Worm (Caenorhabditis elegans) whole organism, L1 larva: Measurements from ENCODE around the gene F35C5.12.

Experiments
- C16A3.4 ChIP-seq: fragments of 150-350 bp; optimal IDR thresholded peaks from 2 replicates; lab custom pipeline; 2014; ENCODE audit warnings: missing biosample characterization, missing genetic modification characterization
- C34B4.2 ChIP-seq: sonication (generic microtip); optimal IDR thresholded peaks from 2 replicates; lab custom pipeline; 2017; ENCODE audit warnings: mild to moderate bottlenecking, missing genetic modification characterization, missing compliant biosample characterization
- F16B12.6 ChIP-seq: fragments of 150-350 bp; optimal IDR thresholded peaks from 2 replicates; lab custom pipeline; 2014; ENCODE audit warnings: missing biosample characterization, missing genetic modification characterization
- alr-1 ChIP-seq: fragments of 200-800 bp; sonication (Bioruptor generic); optimal IDR thresholded peaks from 2 replicates; lab custom pipeline; 2018; ENCODE audit warnings: borderline replicate concordance, mild to moderate bottlenecking, missing genetic modification characterization, missing compliant biosample characterization
- aly-2 ChIP-seq: fragments of 150-350 bp; optimal IDR thresholded peaks from 2 replicates; lab custom pipeline; 2014; ENCODE audit warnings: missing biosample characterization, missing genetic modification characterization
- blmp-1 ChIP-seq: fragments of 150-350 bp; optimal IDR thresholded peaks from 2 replicates; lab custom pipeline; 2014; ENCODE audit warnings: missing biosample characterization, missing genetic modification characterization
- dpl-1 ChIP-seq, 3 experiments: fragments of 150-350 bp in 2 of 3; sonication (generic microtip) in 1 of 3; optimal IDR thresholded peaks; 2 replicates each; lab custom pipeline; 2014 to 2017; ENCODE audit warnings: missing biosample characterization in 3 of 3, missing genetic modification characterization in 3 of 3, missing genetic modification reagents in 3 of 3
- dsc-1 ChIP-seq: sonication (generic microtip); optimal IDR thresholded peaks from 2 replicates; lab custom pipeline; 2016; ENCODE audit warnings: mild to moderate bottlenecking, missing genetic modification characterization, missing compliant biosample characterization
- efl-1 ChIP-seq, 4 experiments: fragments of 150-350 bp; optimal IDR thresholded peaks in 3 of 4; peaks in 1 of 4; 1 replicate in 1 of 4; 2 replicates in 3 of 4; lab custom pipeline; 2014; ENCODE audit warnings: missing biosample characterization in 2 of 4, missing genetic modification characterization in 2 of 4, missing genetic modification reagents in 2 of 4
- efl-3 ChIP-seq: fragments of 200-800 bp; sonication (Bioruptor generic); optimal IDR thresholded peaks from 2 replicates; lab custom pipeline; 2018; ENCODE audit warnings: mild to moderate bottlenecking, missing genetic modification characterization, missing compliant biosample characterization
- elt-2 ChIP-seq: sonication (generic microtip); optimal IDR thresholded peaks from 2 replicates; lab custom pipeline; 2016; ENCODE audit warnings: missing genetic modification characterization, mild to moderate bottlenecking, inconsistent platforms, missing compliant biosample characterization, missing genetic modification reagents
- elt-3 ChIP-seq, 6 experiments: fragments of 150-350 bp in 1 of 6; sonication (generic microtip); optimal IDR thresholded peaks; 2 replicates each; lab custom pipeline; 2017 to 2018; ENCODE audit warnings: missing biosample characterization in 6 of 6, missing genetic modification characterization in 6 of 6, inconsistent platforms in 1 of 6
- grh-1 ChIP-seq: fragments of 200-800 bp; sonication (Bioruptor generic); IDR thresholded peaks from 2 replicates; pipeline ENCODE4 v1.3.6; 2022; ENCODE audit warnings: missing genetic modification reagents, missing genetic modification characterization, missing compliant biosample characterization
- lin-14 ChIP-seq: fragments of 200-800 bp; sonication (Bioruptor generic); optimal IDR thresholded peaks from 2 replicates; lab custom pipeline; 2018; ENCODE audit warnings: mild to moderate bottlenecking, missing genetic modification characterization, moderate library complexity, missing compliant biosample characterization
- lin-35 ChIP-seq, 2 experiments: fragments of 150-350 bp; optimal IDR thresholded peaks; 2 replicates each; lab custom pipeline; 2014; ENCODE audit warnings: missing biosample characterization in 2 of 2, missing genetic modification characterization in 2 of 2, missing genetic modification reagents in 2 of 2
- lin-39 ChIP-seq: fragments of 150-350 bp; optimal IDR thresholded peaks from 2 replicates; lab custom pipeline; 2014; ENCODE audit warnings: missing biosample characterization, missing genetic modification reagents, missing genetic modification characterization
- lsy-2 ChIP-seq, 2 experiments: fragments of 150-350 bp; optimal IDR thresholded peaks; 2 replicates each; lab custom pipeline; 2014; ENCODE audit warnings: missing biosample characterization in 2 of 2, missing genetic modification characterization in 2 of 2
- mdl-1 ChIP-seq, 2 experiments: fragments of 150-350 bp; optimal IDR thresholded peaks; 2 replicates each; lab custom pipeline; 2014 to 2017; ENCODE audit warnings: missing biosample characterization in 2 of 2, missing genetic modification characterization in 2 of 2, inconsistent platforms in 1 of 2
- nhr-11 ChIP-seq: fragments of 150-350 bp; optimal IDR thresholded peaks from 2 replicates; lab custom pipeline; 2014; ENCODE audit warnings: missing biosample characterization, missing genetic modification characterization
- nhr-77 ChIP-seq: fragments of 150-350 bp; optimal IDR thresholded peaks from 2 replicates; lab custom pipeline; 2014; ENCODE audit warnings: missing biosample characterization, missing genetic modification characterization
- nhr-85 ChIP-seq: sonication (generic microtip); peaks from one replicate; lab custom pipeline; 2016; ENCODE audit warnings: missing genetic modification characterization, inconsistent platforms, missing compliant biosample characterization
- pqm-1 ChIP-seq: sonication (generic microtip); optimal IDR thresholded peaks from 3 replicates; lab custom pipeline; 2017; ENCODE audit warnings: missing biosample characterization, missing genetic modification characterization
- rnt-1 ChIP-seq: sonication (generic microtip); optimal IDR thresholded peaks from 2 replicates; lab custom pipeline; 2016; ENCODE audit warnings: mild to moderate bottlenecking, missing genetic modification characterization, moderate library complexity, missing compliant biosample characterization
- skn-1 ChIP-seq: fragments of 150-350 bp; optimal IDR thresholded peaks from 2 replicates; lab custom pipeline; 2014; ENCODE audit warnings: missing biosample characterization, missing genetic modification characterization
- snpc-4 ChIP-seq: fragments of 150-350 bp; optimal IDR thresholded peaks from 2 replicates; lab custom pipeline; 2014; ENCODE audit warnings: missing biosample characterization, missing genetic modification characterization
- sox-4 ChIP-seq: sonication (generic microtip); optimal IDR thresholded peaks from 2 replicates; lab custom pipeline; 2016; ENCODE audit warnings: missing genetic modification characterization, missing compliant biosample characterization
- swsn-7 ChIP-seq: sonication (generic microtip); optimal IDR thresholded peaks from 2 replicates; lab custom pipeline; 2016; ENCODE audit warnings: missing genetic modification characterization, missing compliant biosample characterization
- tbx-2 ChIP-seq: sonication (generic microtip); optimal IDR thresholded peaks from 2 replicates; lab custom pipeline; 2016; ENCODE audit warnings: missing genetic modification characterization, missing compliant biosample characterization
- unc-30 ChIP-seq: sonication (generic microtip); optimal IDR thresholded peaks from 2 replicates; lab custom pipeline; 2017; ENCODE audit warnings: missing biosample characterization, missing genetic modification characterization
- unc-62 ChIP-seq: fragments of 150-350 bp; optimal IDR thresholded peaks from 2 replicates; lab custom pipeline; 2014; ENCODE audit warnings: missing biosample characterization, missing genetic modification reagents, missing genetic modification characterization
- xbp-1 ChIP-seq: sonication (generic microtip); optimal IDR thresholded peaks from 2 replicates; lab custom pipeline; 2016; ENCODE audit warnings: missing genetic modification characterization, missing compliant biosample characterization
- zag-1 ChIP-seq: fragments of 150-350 bp; optimal IDR thresholded peaks from 2 replicates; lab custom pipeline; 2014; ENCODE audit warnings: missing biosample characterization, missing genetic modification characterization
- ztf-11 ChIP-seq, 2 experiments: sonication (generic microtip); optimal IDR thresholded peaks; 2 replicates each; lab custom pipeline; 2016 to 2017; ENCODE audit warnings: missing genetic modification characterization in 2 of 2, missing biosample characterization in 1 of 2, missing compliant biosample characterization in 1 of 2
- ztf-4 ChIP-seq: fragments of 150-350 bp; optimal IDR thresholded peaks from 2 replicates; lab custom pipeline; 2014; ENCODE audit warnings: missing biosample characterization, missing genetic modification characterization

F35C5.12 gene

ce11 chrII:12939161-12939560, 24.8 kb upstream of the F35C5.12 start:
- TF ChIP-seq lin-14 (peak; percentile 49), blmp-1 (peak; percentile 55), lin-35 (GFP tag; optimal IDR thresholded peaks at IDR 0.05; lab: Kevin White, UChicago) (peak in 1 of 2 experiments; percentile 15), snpc-4 (tag; lab: Kevin White, UChicago) (peak; percentile 9), elt-3 (tag; optimal IDR thresholded peaks at IDR 0.05; lab: Kevin White, UChicago) (peak in 1 of 6 experiments; percentile 31), C16A3.4 (tag; lab: Kevin White, UChicago) (no peak), ztf-4 (tag; lab: Kevin White, UChicago) (no peak), swsn-7 (no peak)

- TF ChIP-seq ztf-11 (tag; optimal IDR thresholded peaks at IDR 0.05; lab: Kevin White, UChicago) (no peak), unc-62 (GFP tag; lab: Kevin White, UChicago) (no peak), unc-30 (tag; lab: Kevin White, UChicago) (no peak), skn-1 (tag; lab: Kevin White, UChicago) (no peak), nhr-85 (tag; lab: Kevin White, UChicago) (no peak), lin-39 (tag; lab: Kevin White, UChicago) (no peak), elt-2 (tag; lab: Kevin White, UChicago) (no peak), dsc-1 (tag; lab: Kevin White, UChicago) (no peak), aly-2 (tag; lab: Kevin White, UChicago) (no peak), efl-3 (GFP tag; lab: Kevin White, UChicago) (no peak), grh-1 (GFP tag; lab: Robert Waterston, UW) (no peak), F16B12.6 (no peak), nhr-77 (no peak), C16A3.4 (tag; lab: Kevin White, UChicago) (no peak), C34B4.2 (tag; lab: Kevin White, UChicago) (no peak), sox-4 (tag; lab: Kevin White, UChicago) (no peak)
These were observed 20.9 kb upstream of the F35C5.12 start, which contains the start of gene lips-9 for ce11 chrII:12935259-12935658. Gene lips-9, minus strand, starts transcription at chrII:12935359.

ce11 chrII:12931456-12931923, 17.1 kb upstream of the F35C5.12 start, which contains the start of gene dct-18:
Gene dct-18, plus strand, starts transcription at chrII:12931873.
- TF ChIP-seq zag-1 (no peak), nhr-11 (tag; lab: Kevin White, UChicago) (no peak), elt-2 (tag; lab: Kevin White, UChicago) (peak; percentile 69), dpl-1 (GFP tag; optimal IDR thresholded peaks at IDR 0.05; lab: Kevin White, UChicago) (no peak), pqm-1 (tag; lab: Kevin White, UChicago) (peak; percentile 3), xbp-1 (tag; lab: Kevin White, UChicago) (peak; percentile 46), lin-35 (GFP tag; optimal IDR thresholded peaks at IDR 0.05; lab: Kevin White, UChicago) (peak in 1 of 2 experiments; percentile 24), lsy-2 (tag; optimal IDR thresholded peaks at IDR 0.05; lab: Kevin White, UChicago) (no peak), efl-1 (optimal IDR thresholded peaks at IDR 0.05; lab: Kevin White, UChicago) (no peak), efl-1 (GFP tag; optimal IDR thresholded peaks at IDR 0.05 in 1 of 2; lab: Kevin White, UChicago) (peak in 1 of 2 experiments; percentile 56)
- TF ChIP-seq, all 84 proteins: peak for 5

ce11 chrII:12930138-12930537, 15.8 kb upstream of the F35C5.12 start:
- TF ChIP-seq efl-1 (optimal IDR thresholded peaks at IDR 0.05; lab: Kevin White, UChicago) (no peak), efl-1 (GFP tag; optimal IDR thresholded peaks at IDR 0.05 in 1 of 2; lab: Kevin White, UChicago) (peak in 1 of 2 experiments; percentile 49), tbx-2 (tag; lab: Kevin White, UChicago) (no peak), rnt-1 (tag; lab: Kevin White, UChicago) (no peak), mdl-1 (tag; optimal IDR thresholded peaks at IDR 0.05; lab: Kevin White, UChicago) (no peak), lin-14 (no peak), alr-1 (tag; lab: Kevin White, UChicago) (no peak)
